Fruit fly (Drosophila melanogaster) whole organism, embryonic: Measurements from ENCODE around the gene CG10137.
A peak's percentile ranks its signal among the peaks of the same experiment; 100 is the strongest.

Source experiments
- BEAF-32 ChIP-seq: fragments of 200-800 bp; sonication (Bioruptor generic); optimal IDR thresholded peaks from 3 replicates; lab custom pipeline; 2017; ENCODE audit warnings: missing biosample characterization, missing genetic modification characterization, mild to moderate bottlenecking, moderate library complexity, missing genetic modification reagents
- CG10274 ChIP-seq: fragments of 200-800 bp; sonication (Bioruptor generic); optimal IDR thresholded peaks from 3 replicates; lab custom pipeline; 2017; ENCODE audit warnings: missing biosample characterization, mild to moderate bottlenecking, missing genetic modification characterization
- CG11247 ChIP-seq: fragments of 200-800 bp; sonication (Bioruptor generic); IDR thresholded peaks from 2 replicates; pipeline ENCODE4 v1.3.6; 2022; ENCODE audit warnings: missing biosample characterization, missing genetic modification characterization
- CG13123 ChIP-seq: fragments of 200-800 bp; sonication (Bioruptor generic); optimal IDR thresholded peaks from 2 replicates; lab custom pipeline; 2016; ENCODE audit warnings: missing biosample characterization, missing genetic modification characterization
- CG1602 ChIP-seq: fragments of 200-800 bp; sonication (Bioruptor generic); optimal IDR thresholded peaks from 3 replicates; lab custom pipeline; 2016; ENCODE audit warnings: missing biosample characterization, missing genetic modification characterization
- CG1792 ChIP-seq: fragments of 200-800 bp; sonication (Bioruptor generic); optimal IDR thresholded peaks from 2 replicates; lab custom pipeline; 2016; ENCODE audit warnings: missing biosample characterization, missing genetic modification characterization
- CG18011 ChIP-seq: fragments of 200-800 bp; sonication (Bioruptor generic); optimal IDR thresholded peaks from 2 replicates; lab custom pipeline; 2017; ENCODE audit warnings: missing biosample characterization, missing genetic modification characterization, mild to moderate bottlenecking, moderate library complexity, missing genotype
- CG2129 ChIP-seq: fragments of 200-800 bp; sonication (Bioruptor generic); IDR thresholded peaks from 2 replicates; pipeline ENCODE4 v1.3.6; 2022; ENCODE audit warnings: missing biosample characterization, missing genetic modification characterization; ENCODE audit not compliant: partially characterized antibody
- CG2199 ChIP-seq: fragments of 200-800 bp; sonication (Bioruptor generic); IDR thresholded peaks from 3 replicates; pipeline ENCODE4 v1.3.6; 2022; ENCODE audit warnings: missing biosample characterization, missing genetic modification characterization
- CG2678 ChIP-seq: fragments of 200-800 bp; sonication (Bioruptor generic); optimal IDR thresholded peaks from 3 replicates; lab custom pipeline; 2019; ENCODE audit warnings: missing biosample characterization, mild to moderate bottlenecking, missing genetic modification characterization, moderate library complexity
- CG2889 ChIP-seq: fragments of 200-800 bp; sonication (Bioruptor generic); IDR thresholded peaks from 3 replicates; pipeline ENCODE4 v1.3.6; 2022; ENCODE audit warnings: missing biosample characterization, missing genetic modification characterization
- CG3281 ChIP-seq: fragments of 200-800 bp; sonication (Bioruptor generic); optimal IDR thresholded peaks from 3 replicates; lab custom pipeline; 2017; ENCODE audit warnings: missing biosample characterization, mild to moderate bottlenecking, missing genetic modification characterization
- CG4282 ChIP-seq: fragments of 200-800 bp; sonication (Bioruptor generic); optimal IDR thresholded peaks from 2 replicates; lab custom pipeline; 2016; ENCODE audit warnings: missing biosample characterization, missing genetic modification characterization
- CG7745 ChIP-seq: fragments of 200-800 bp; sonication (Bioruptor generic); optimal IDR thresholded peaks from 2 replicates; lab custom pipeline; 2018; ENCODE audit warnings: missing biosample characterization, mild to moderate bottlenecking, missing genetic modification characterization, moderate library complexity
- CG8388 ChIP-seq: fragments of 200-800 bp; sonication (Bioruptor generic); optimal IDR thresholded peaks from 2 replicates; lab custom pipeline; 2019; ENCODE audit warnings: missing biosample characterization, mild to moderate bottlenecking, missing genetic modification characterization, moderate library complexity
- CG9215 ChIP-seq: fragments of 200-800 bp; sonication (Bioruptor generic); IDR thresholded peaks from 2 replicates; pipeline ENCODE4 v1.3.6; 2022; ENCODE audit warnings: missing biosample characterization, missing genetic modification characterization
- CTCF ChIP-seq: fragments of 200-800 bp; sonication (Bioruptor generic); optimal IDR thresholded peaks from 2 replicates; lab custom pipeline; 2017; ENCODE audit warnings: missing biosample characterization, mild to moderate bottlenecking, missing genetic modification characterization, moderate library complexity
- CkIIα-i1 ChIP-seq: fragments of 200-800 bp; sonication (Bioruptor generic); IDR thresholded peaks from 2 replicates; pipeline ENCODE4 v1.3.6; 2022; ENCODE audit warnings: missing biosample characterization, missing genetic modification characterization
- D ChIP-seq, 2 experiments: fragments of 200-800 bp in 1 of 2; fragments of >200 bp in 1 of 2; sonication (Bioruptor generic) in 1 of 2; optimal IDR thresholded peaks; 2 replicates in 1 of 2; 3 replicates in 1 of 2; lab custom pipeline; 2017; ENCODE audit warnings: mild to moderate bottlenecking in 1 of 2, missing biosample characterization in 1 of 2, missing genetic modification characterization in 1 of 2, missing genetic modification reagents in 1 of 2
- E2f1 ChIP-seq: fragments of 200-800 bp; sonication (Bioruptor generic); IDR thresholded peaks from 2 replicates; pipeline ENCODE4 v1.3.6; 2022; ENCODE audit warnings: missing biosample characterization, missing genetic modification characterization
- Elba2 ChIP-seq: fragments of 200-800 bp; sonication (Bioruptor generic); optimal IDR thresholded peaks from 3 replicates; lab custom pipeline; 2016; ENCODE audit warnings: missing biosample characterization, missing genetic modification characterization
- Gug ChIP-seq: fragments of 200-800 bp; sonication (Bioruptor generic); IDR thresholded peaks from 4 replicates; pipeline ENCODE4 v1.3.6; 2022; ENCODE audit warnings: missing biosample characterization, missing genetic modification characterization
- HLH54F ChIP-seq: fragments of 200-800 bp; sonication (Bioruptor generic); optimal IDR thresholded peaks from 3 replicates; lab custom pipeline; 2016; ENCODE audit warnings: missing biosample characterization, missing genetic modification characterization
- Hsf ChIP-seq: fragments of 200-800 bp; sonication (Bioruptor generic); optimal IDR thresholded peaks from 3 replicates; lab custom pipeline; 2016; ENCODE audit warnings: missing biosample characterization, missing genetic modification characterization
- Jarid2 ChIP-seq: fragments of 200-800 bp; sonication (Bioruptor generic); optimal IDR thresholded peaks from 3 replicates; lab custom pipeline; 2017; ENCODE audit warnings: mild to moderate bottlenecking, missing biosample characterization, missing genetic modification reagents, missing genetic modification characterization
- MTF-1 ChIP-seq: fragments of 200-800 bp; sonication (Bioruptor generic); optimal IDR thresholded peaks from 2 replicates; lab custom pipeline; 2018; ENCODE audit warnings: missing biosample characterization, mild to moderate bottlenecking, missing genetic modification characterization, borderline replicate concordance
- NC2α ChIP-seq: fragments of 200-800 bp; sonication (Bioruptor generic); optimal IDR thresholded peaks from 2 replicates; lab custom pipeline; 2016; ENCODE audit warnings: missing biosample characterization, missing genetic modification characterization
- Neu2 ChIP-seq: fragments of 200-800 bp; sonication (Bioruptor generic); optimal IDR thresholded peaks from 3 replicates; lab custom pipeline; 2016; ENCODE audit warnings: missing biosample characterization, missing genetic modification characterization, borderline replicate concordance
- Nf-YA ChIP-seq: fragments of 200-800 bp; sonication (Bioruptor generic); IDR thresholded peaks from 2 replicates; pipeline ENCODE4 v1.3.6; 2022; ENCODE audit warnings: missing biosample characterization, missing genetic modification characterization
- Ravus ChIP-seq: fragments of 200-800 bp; sonication (Bioruptor generic); IDR thresholded peaks from 2 replicates; pipeline ENCODE4 v1.3.6; 2022; ENCODE audit warnings: missing biosample characterization, missing genetic modification characterization
- Sin3A ChIP-seq: fragments of >200 bp; optimal IDR thresholded peaks from 2 replicates; lab custom pipeline; 2018
- Taf1 ChIP-seq: fragments of 200-800 bp; sonication (Bioruptor generic); IDR thresholded peaks from 2 replicates; pipeline ENCODE4 v1.3.6; 2022; ENCODE audit warnings: missing biosample characterization, missing genetic modification characterization
- bowl ChIP-seq: fragments of 200-800 bp; sonication (Bioruptor generic); IDR thresholded peaks from 2 replicates; pipeline ENCODE4 v1.3.6; 2022; ENCODE audit warnings: missing biosample characterization, missing genetic modification characterization
- ci ChIP-seq: fragments of 200-800 bp; sonication (Bioruptor generic); IDR thresholded peaks from 3 replicates; pipeline ENCODE4 v1.3.6; 2022; ENCODE audit warnings: missing biosample characterization, missing genetic modification characterization
- crol ChIP-seq: fragments of 200-800 bp; sonication (Bioruptor generic); IDR thresholded peaks from 2 replicates; pipeline ENCODE4 v1.3.6; 2022; ENCODE audit warnings: missing biosample characterization, missing genetic modification characterization
- da ChIP-seq: fragments of 200-800 bp; sonication (Bioruptor generic); optimal IDR thresholded peaks from 2 replicates; lab custom pipeline; 2016; ENCODE audit warnings: missing biosample characterization, missing genetic modification characterization
- dpn ChIP-seq, 2 experiments: fragments of 200-800 bp; sonication (Bioruptor generic); optimal IDR thresholded peaks; 3 replicates each; lab custom pipeline; 2016; ENCODE audit warnings: missing biosample characterization in 2 of 2, missing genetic modification characterization in 2 of 2
- en ChIP-seq: fragments of 200-800 bp; sonication (Bioruptor generic); optimal IDR thresholded peaks from 2 replicates; lab custom pipeline; 2016; ENCODE audit warnings: missing biosample characterization, missing genetic modification characterization
- gsb ChIP-seq: fragments of 200-800 bp; sonication (Bioruptor generic); IDR thresholded peaks from 2 replicates; pipeline ENCODE4 v1.3.6; 2022; ENCODE audit warnings: missing biosample characterization, missing genetic modification characterization
- h ChIP-seq: fragments of >200 bp; optimal IDR thresholded peaks from 2 replicates; lab custom pipeline; 2017
- hb ChIP-seq: fragments of 200-800 bp; sonication (Bioruptor generic); IDR thresholded peaks from 3 replicates; pipeline ENCODE4 v1.3.6; 2022; ENCODE audit warnings: missing biosample characterization, missing genetic modification characterization; ENCODE audit not compliant: partially characterized antibody
- hbn ChIP-seq: fragments of 200-800 bp; sonication (Bioruptor generic); IDR thresholded peaks from 2 replicates; pipeline ENCODE4 v1.3.6; 2022; ENCODE audit warnings: missing biosample characterization, missing genetic modification characterization; ENCODE audit not compliant: partially characterized antibody
- ind ChIP-seq: fragments of 200-800 bp; sonication (Bioruptor generic); optimal IDR thresholded peaks from 3 replicates; lab custom pipeline; 2016; ENCODE audit warnings: missing biosample characterization, missing genetic modification characterization
- knrl ChIP-seq: fragments of 200-800 bp; sonication (Bioruptor generic); IDR thresholded peaks from 3 replicates; pipeline ENCODE4 v1.3.6; 2022; ENCODE audit warnings: missing biosample characterization, missing genetic modification characterization; ENCODE audit not compliant: partially characterized antibody
- lbe ChIP-seq: fragments of 200-800 bp; sonication (Bioruptor generic); optimal IDR thresholded peaks from 2 replicates; lab custom pipeline; 2016; ENCODE audit warnings: missing biosample characterization, mild to moderate bottlenecking, missing genetic modification characterization
- p53 ChIP-seq: fragments of 200-800 bp; sonication (Bioruptor generic); optimal IDR thresholded peaks from 2 replicates; lab custom pipeline; 2016; ENCODE audit warnings: missing biosample characterization, missing genetic modification characterization
- pfk ChIP-seq: fragments of 200-800 bp; sonication (Bioruptor generic); optimal IDR thresholded peaks from 2 replicates; lab custom pipeline; 2018; ENCODE audit warnings: missing biosample characterization, mild to moderate bottlenecking, missing genetic modification characterization, moderate library complexity
- scrt ChIP-seq: fragments of 200-800 bp; sonication (Bioruptor generic); optimal IDR thresholded peaks from 2 replicates; lab custom pipeline; 2018; ENCODE audit warnings: missing biosample characterization, mild to moderate bottlenecking, missing genetic modification characterization, moderate library complexity
- sr ChIP-seq: fragments of 200-800 bp; sonication (Bioruptor generic); IDR thresholded peaks from 3 replicates; pipeline ENCODE4 v1.3.6; 2022; ENCODE audit warnings: missing biosample characterization, missing genetic modification characterization
- tgo ChIP-seq: fragments of 200-800 bp; sonication (Bioruptor generic); IDR thresholded peaks from 3 replicates; pipeline ENCODE4 v1.3.6; 2022; ENCODE audit warnings: missing biosample characterization, missing genetic modification characterization
- toy ChIP-seq: fragments of 200-800 bp; sonication (Bioruptor generic); IDR thresholded peaks from 2 replicates; pipeline ENCODE4 v1.3.6; 2022; ENCODE audit warnings: missing biosample characterization, missing genetic modification characterization
- z ChIP-seq: fragments of 200-800 bp; sonication (Bioruptor generic); IDR thresholded peaks from 3 replicates; pipeline ENCODE4 v1.3.6; 2022; ENCODE audit warnings: missing biosample characterization, missing genetic modification characterization

Gene CG10137

dm6 chr2L:19528308-19528707 lies 1.8 kb downstream of the CG10137 start (continued):
- peak; percentile 95 for TF ChIP-seq E2f1
- no peak for TF ChIP-seq Sin3A (lab: Kevin White, UChicago)
- TF ChIP-seq MTF-1 (GFP tag; lab: Kevin White, UChicago) = peak; percentile 80
- peak; percentile 96 for TF ChIP-seq Taf1 (GFP tag; lab: Robert Waterston, UW)
- TF ChIP-seq bowl (GFP tag; lab: Robert Waterston, UW) = peak; percentile 77; the same call in 1 of the 2 replicates
- TF ChIP-seq HLH54F (GFP tag; lab: Kevin White, UChicago) = peak; percentile 96
- peak; percentile 3 for TF ChIP-seq BEAF-32
- peak; percentile 92 for TF ChIP-seq toy (GFP tag; lab: Robert Waterston, UW)
- TF ChIP-seq pfk (GFP tag; lab: Kevin White, UChicago) = peak; percentile 14
- no peak for TF ChIP-seq hb (GFP tag; lab: Robert Waterston, UW)
- TF ChIP-seq tgo = peak; percentile 97
- TF ChIP-seq CG2678 = peak; percentile 98
- TF ChIP-seq CG7745 = no peak
- peak; percentile 81 for TF ChIP-seq CG8388 (GFP tag; lab: Kevin White, UChicago)
- TF ChIP-seq Gug (GFP tag; lab: Robert Waterston, UW) = peak; percentile 93
- peak; percentile 86 for TF ChIP-seq CG13123 (GFP tag; lab: Kevin White, UChicago)
- peak; percentile 94 for TF ChIP-seq CG2889 (GFP tag; lab: Robert Waterston, UW)
- TF ChIP-seq knrl (GFP tag; lab: Robert Waterston, UW) = no peak
- peak; percentile 88 for TF ChIP-seq Ravus (GFP tag; lab: Robert Waterston, UW)
- peak; percentile 45 for TF ChIP-seq CTCF
- TF ChIP-seq scrt (GFP tag; lab: Kevin White, UChicago) = peak; percentile 95
- peak; percentile 76 for TF ChIP-seq NC2α (GFP tag; lab: Kevin White, UChicago)
- peak; percentile 87 for TF ChIP-seq Nf-YA
- TF ChIP-seq hbn (GFP tag; lab: Robert Waterston, UW) = no peak
- peak; percentile 97 for TF ChIP-seq CG11247 (GFP tag; lab: Robert Waterston, UW)
- TF ChIP-seq sr (GFP tag; lab: Robert Waterston, UW) = peak; percentile 65; the same call in 1 of the 3 replicates
- peak; percentile 86 for TF ChIP-seq CG10274
- TF ChIP-seq ci (GFP tag; lab: Robert Waterston, UW) = peak; percentile 96
- TF ChIP-seq Neu2 (GFP tag; lab: Kevin White, UChicago) = peak; percentile 70
- TF ChIP-seq CG1792 (GFP tag; lab: Kevin White, UChicago) = peak; percentile 93
- peak; percentile 97 for TF ChIP-seq gsb (GFP tag; lab: Robert Waterston, UW)
- TF ChIP-seq Elba2 = no peak
- peak; percentile 29 for TF ChIP-seq p53
- peak; percentile 97 for TF ChIP-seq Hsf (GFP tag; lab: Kevin White, UChicago)
- peak; percentile 95 to 97 for TF ChIP-seq dpn (GFP tag; optimal IDR thresholded peaks at IDR 0.05; lab: Kevin White, UChicago)
- no peak for TF ChIP-seq h (lab: Kevin White, UChicago)
- TF ChIP-seq CG3281 (GFP tag; lab: Kevin White, UChicago) = peak; percentile 98
- peak; percentile 96 for TF ChIP-seq ind (GFP tag; lab: Kevin White, UChicago)
- TF ChIP-seq CG4282 (GFP tag; lab: Kevin White, UChicago) = peak; percentile 89
- peak; percentile 26 for TF ChIP-seq en (GFP tag; lab: Kevin White, UChicago)
- peak; percentile 87 for TF ChIP-seq CG18011 (GFP tag; lab: Kevin White, UChicago)
- TF ChIP-seq CkIIα-i1 (GFP tag; lab: Robert Waterston, UW) = peak; percentile 83
- peak; percentile 95 for TF ChIP-seq CG9215
- peak; percentile 78 for TF ChIP-seq da (GFP tag; lab: Kevin White, UChicago)
- peak; percentile 46; the same call in 1 of the 2 replicates for TF ChIP-seq crol (GFP tag; lab: Robert Waterston, UW)
- TF ChIP-seq CG1602 (GFP tag; lab: Kevin White, UChicago) = peak; percentile 85
- TF ChIP-seq z (GFP tag; lab: Robert Waterston, UW) = peak; percentile 32; the same call in 1 of the 3 replicates
- peak; percentile 80; the same call in 2 of the 3 replicates for TF ChIP-seq CG2199 (GFP tag; lab: Robert Waterston, UW)
- TF ChIP-seq lbe (GFP tag; lab: Kevin White, UChicago) = peak; percentile 75
- TF ChIP-seq Jarid2 (GFP tag; lab: Kevin White, UChicago) = peak; percentile 76
- TF ChIP-seq CG2129 (GFP tag; lab: Robert Waterston, UW) = no peak
- no peak for TF ChIP-seq D (optimal IDR thresholded peaks at IDR 0.05; lab: Kevin White, UChicago)
- peak; percentile 57 for TF ChIP-seq D (GFP tag; optimal IDR thresholded peaks at IDR 0.05; lab: Kevin White, UChicago)
